Worm (Caenorhabditis elegans) whole organism, L1 larva: ENCODE data around the gene ins-20.

ENCODE experiments used
- C16A3.4 ChIP-seq: fragments of 150-350 bp; optimal IDR thresholded peaks from 2 replicates; lab custom pipeline; 2014; ENCODE audit warnings: missing biosample characterization, missing genetic modification characterization
- Y116A8C.19 ChIP-seq: sonication (generic microtip); optimal IDR thresholded peaks from 2 replicates; lab custom pipeline; 2016; ENCODE audit warnings: missing compliant biosample characterization, missing genetic modification characterization, borderline replicate concordance
- alr-1 ChIP-seq: fragments of 200-800 bp; sonication (Bioruptor generic); optimal IDR thresholded peaks from 2 replicates; lab custom pipeline; 2018; ENCODE audit warnings: borderline replicate concordance, mild to moderate bottlenecking, missing genetic modification characterization, missing compliant biosample characterization
- aly-2 ChIP-seq: fragments of 150-350 bp; optimal IDR thresholded peaks from 2 replicates; lab custom pipeline; 2014; ENCODE audit warnings: missing biosample characterization, missing genetic modification characterization
- ama-1 ChIP-seq: fragments of 150-350 bp; optimal IDR thresholded peaks from 2 replicates; lab custom pipeline; 2014
- blmp-1 ChIP-seq: fragments of 150-350 bp; optimal IDR thresholded peaks from 2 replicates; lab custom pipeline; 2014; ENCODE audit warnings: missing biosample characterization, missing genetic modification characterization
- ceh-63 ChIP-seq: fragments of 200-800 bp; sonication (Bioruptor generic); optimal IDR thresholded peaks from 2 replicates; lab custom pipeline; 2018; ENCODE audit warnings: mild to moderate bottlenecking, missing genetic modification characterization, missing compliant biosample characterization
- ceh-82 ChIP-seq, 3 experiments: fragments of 150-350 bp in 1 of 3; sonication (generic microtip) in 2 of 3; optimal IDR thresholded peaks; 2 replicates each; lab custom pipeline; 2014 to 2017; ENCODE audit warnings: missing biosample characterization in 3 of 3, missing genetic modification characterization in 3 of 3
- ceh-88 ChIP-seq: fragments of 200-800 bp; sonication (Bioruptor generic); IDR thresholded peaks from 2 replicates; pipeline ENCODE4 v1.3.6; 2022; ENCODE audit warnings: missing genetic modification characterization, missing compliant biosample characterization
- ceh-90 ChIP-seq: sonication (generic microtip); optimal IDR thresholded peaks from 2 replicates; lab custom pipeline; 2016; ENCODE audit warnings: missing genetic modification characterization, missing compliant biosample characterization
- ces-1 ChIP-seq: fragments of 150-350 bp; optimal IDR thresholded peaks from 2 replicates; lab custom pipeline; 2014; ENCODE audit warnings: missing biosample characterization, missing genetic modification reagents, missing genetic modification characterization
- dpl-1 ChIP-seq, 3 experiments: fragments of 150-350 bp in 2 of 3; sonication (generic microtip) in 1 of 3; optimal IDR thresholded peaks; 2 replicates each; lab custom pipeline; 2014 to 2017; ENCODE audit warnings: missing biosample characterization in 3 of 3, missing genetic modification characterization in 3 of 3, missing genetic modification reagents in 3 of 3
- dsc-1 ChIP-seq: sonication (generic microtip); optimal IDR thresholded peaks from 2 replicates; lab custom pipeline; 2016; ENCODE audit warnings: mild to moderate bottlenecking, missing genetic modification characterization, missing compliant biosample characterization
- efl-1 ChIP-seq, 4 experiments: fragments of 150-350 bp; optimal IDR thresholded peaks in 3 of 4; peaks in 1 of 4; 1 replicate in 1 of 4; 2 replicates in 3 of 4; lab custom pipeline; 2014; ENCODE audit warnings: missing biosample characterization in 2 of 4, missing genetic modification characterization in 2 of 4, missing genetic modification reagents in 2 of 4
- efl-3 ChIP-seq: fragments of 200-800 bp; sonication (Bioruptor generic); optimal IDR thresholded peaks from 2 replicates; lab custom pipeline; 2018; ENCODE audit warnings: mild to moderate bottlenecking, missing genetic modification characterization, missing compliant biosample characterization
- elt-2 ChIP-seq: sonication (generic microtip); optimal IDR thresholded peaks from 2 replicates; lab custom pipeline; 2016; ENCODE audit warnings: missing genetic modification characterization, mild to moderate bottlenecking, inconsistent platforms, missing compliant biosample characterization, missing genetic modification reagents
- fkh-4 ChIP-seq: sonication (generic microtip); optimal IDR thresholded peaks from 2 replicates; lab custom pipeline; 2016; ENCODE audit warnings: missing compliant biosample characterization, missing genetic modification characterization, borderline replicate concordance
- fkh-8 ChIP-seq: sonication (generic microtip); optimal IDR thresholded peaks from 2 replicates; lab custom pipeline; 2016; ENCODE audit warnings: mild to moderate bottlenecking, missing genetic modification characterization, missing compliant biosample characterization
- fos-1 ChIP-seq: fragments of 150-350 bp; optimal IDR thresholded peaks from 2 replicates; lab custom pipeline; 2014; ENCODE audit warnings: missing biosample characterization, missing genetic modification characterization
- grh-1 ChIP-seq: fragments of 200-800 bp; sonication (Bioruptor generic); IDR thresholded peaks from 2 replicates; pipeline ENCODE4 v1.3.6; 2022; ENCODE audit warnings: missing genetic modification reagents, missing genetic modification characterization, missing compliant biosample characterization
- hlh-17 ChIP-seq: fragments of 200-800 bp; sonication (Bioruptor generic); optimal IDR thresholded peaks from 2 replicates; lab custom pipeline; 2018; ENCODE audit warnings: missing genetic modification characterization, mild to moderate bottlenecking, missing compliant biosample characterization, moderate library complexity, borderline replicate concordance
- hlh-4 ChIP-seq: sonication (generic microtip); optimal IDR thresholded peaks from 2 replicates; lab custom pipeline; 2016; ENCODE audit warnings: mild to moderate bottlenecking, missing genetic modification characterization, missing compliant biosample characterization
- hpl-2 ChIP-seq: fragments of 150-350 bp; optimal IDR thresholded peaks from 2 replicates; lab custom pipeline; 2014; ENCODE audit warnings: missing biosample characterization, missing genetic modification reagents, missing genetic modification characterization
- irx-1 ChIP-seq: sonication (generic microtip); optimal IDR thresholded peaks from 2 replicates; lab custom pipeline; 2016; ENCODE audit warnings: missing genetic modification characterization, missing compliant biosample characterization
- isw-1 ChIP-seq: fragments of 200-800 bp; sonication (Bioruptor generic); IDR thresholded peaks from 2 replicates; pipeline ENCODE4 v1.3.6; 2022; ENCODE audit warnings: missing genetic modification characterization, missing compliant biosample characterization
- lin-13 ChIP-seq: fragments of 150-350 bp; optimal IDR thresholded peaks from 2 replicates; lab custom pipeline; 2014; ENCODE audit warnings: missing biosample characterization, missing genetic modification reagents, missing genetic modification characterization
- lin-39 ChIP-seq: fragments of 150-350 bp; optimal IDR thresholded peaks from 2 replicates; lab custom pipeline; 2014; ENCODE audit warnings: missing biosample characterization, missing genetic modification reagents, missing genetic modification characterization
- lir-3 ChIP-seq: sonication (generic microtip); optimal IDR thresholded peaks from 2 replicates; lab custom pipeline; 2016; ENCODE audit warnings: mild to moderate bottlenecking, missing genetic modification characterization, moderate library complexity, missing compliant biosample characterization; ENCODE audit not compliant: poor library complexity
- mdl-1 ChIP-seq, 2 experiments: fragments of 150-350 bp; optimal IDR thresholded peaks; 2 replicates each; lab custom pipeline; 2014 to 2017; ENCODE audit warnings: missing biosample characterization in 2 of 2, missing genetic modification characterization in 2 of 2, inconsistent platforms in 1 of 2
- mef-2 ChIP-seq: fragments of 150-350 bp; optimal IDR thresholded peaks from 2 replicates; lab custom pipeline; 2014; ENCODE audit warnings: missing biosample characterization, missing genetic modification characterization
- mep-1 ChIP-seq: fragments of 150-350 bp; optimal IDR thresholded peaks from 2 replicates; lab custom pipeline; 2014; ENCODE audit warnings: missing biosample characterization, missing genetic modification characterization
- nhr-11 ChIP-seq: fragments of 150-350 bp; optimal IDR thresholded peaks from 2 replicates; lab custom pipeline; 2014; ENCODE audit warnings: missing biosample characterization, missing genetic modification characterization
- nhr-20 ChIP-seq: sonication (generic microtip); optimal IDR thresholded peaks from 2 replicates; lab custom pipeline; 2016; ENCODE audit warnings: mild to moderate bottlenecking, missing genetic modification characterization, missing compliant biosample characterization
- nhr-71 ChIP-seq: sonication (generic microtip); optimal IDR thresholded peaks from 2 replicates; lab custom pipeline; 2016; ENCODE audit warnings: mild to moderate bottlenecking, missing genetic modification characterization, moderate library complexity, missing compliant biosample characterization
- nhr-84 ChIP-seq: sonication (generic microtip); optimal IDR thresholded peaks from 2 replicates; lab custom pipeline; 2017; ENCODE audit warnings: missing biosample characterization, missing genetic modification characterization
- pax-3 ChIP-seq: fragments of 200-800 bp; sonication (Bioruptor generic); optimal IDR thresholded peaks from 2 replicates; lab custom pipeline; 2018; ENCODE audit warnings: mild to moderate bottlenecking, missing genetic modification characterization, moderate library complexity, missing compliant biosample characterization
- rnt-1 ChIP-seq: sonication (generic microtip); optimal IDR thresholded peaks from 2 replicates; lab custom pipeline; 2016; ENCODE audit warnings: mild to moderate bottlenecking, missing genetic modification characterization, moderate library complexity, missing compliant biosample characterization
- snpc-4 ChIP-seq: fragments of 150-350 bp; optimal IDR thresholded peaks from 2 replicates; lab custom pipeline; 2014; ENCODE audit warnings: missing biosample characterization, missing genetic modification characterization
- sup-37 ChIP-seq: fragments of 200-800 bp; sonication (Bioruptor generic); optimal IDR thresholded peaks from 2 replicates; lab custom pipeline; 2018; ENCODE audit warnings: mild to moderate bottlenecking, missing genetic modification characterization, missing compliant biosample characterization
- unc-130 ChIP-seq: fragments of 150-350 bp; optimal IDR thresholded peaks from 2 replicates; lab custom pipeline; 2017; ENCODE audit warnings: missing biosample characterization, missing genetic modification characterization, inconsistent platforms
- unc-30 ChIP-seq: sonication (generic microtip); optimal IDR thresholded peaks from 2 replicates; lab custom pipeline; 2017; ENCODE audit warnings: missing biosample characterization, missing genetic modification characterization
- unc-62 ChIP-seq: fragments of 150-350 bp; optimal IDR thresholded peaks from 2 replicates; lab custom pipeline; 2014; ENCODE audit warnings: missing biosample characterization, missing genetic modification reagents, missing genetic modification characterization
- unc-98 ChIP-seq: fragments of 200-800 bp; sonication (Bioruptor generic); IDR thresholded peaks from 2 replicates; pipeline ENCODE4 v1.3.6; 2022; ENCODE audit warnings: missing genetic modification characterization, missing compliant biosample characterization
- vab-15 ChIP-seq: sonication (generic microtip); optimal IDR thresholded peaks from 2 replicates; lab custom pipeline; 2017; ENCODE audit warnings: missing genotype, mild to moderate bottlenecking, missing genetic modification characterization, missing compliant biosample characterization
- xbp-1 ChIP-seq: sonication (generic microtip); optimal IDR thresholded peaks from 2 replicates; lab custom pipeline; 2016; ENCODE audit warnings: missing genetic modification characterization, missing compliant biosample characterization
- zag-1 ChIP-seq: fragments of 150-350 bp; optimal IDR thresholded peaks from 2 replicates; lab custom pipeline; 2014; ENCODE audit warnings: missing biosample characterization, missing genetic modification characterization

The ins-20 gene

DNA sequence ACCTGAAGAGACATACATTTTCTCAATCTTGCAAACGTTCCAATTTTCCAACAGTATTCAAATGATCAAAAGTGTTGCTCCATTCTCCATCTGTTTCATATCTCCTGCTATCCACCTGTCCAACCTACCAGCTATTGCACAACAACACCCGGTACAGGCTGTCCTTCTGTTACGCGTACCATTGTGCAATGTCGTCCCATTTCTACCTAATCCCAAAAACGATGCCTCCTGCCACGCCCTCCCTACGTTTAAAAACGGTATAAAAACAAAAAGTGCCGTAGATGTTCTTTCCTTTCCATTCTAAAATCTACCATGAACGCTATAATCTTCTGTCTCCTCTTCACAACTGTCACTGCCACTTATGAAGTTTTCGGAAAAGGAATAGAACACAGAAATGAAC is 22.4 kb upstream of the ins-20 start, which contains the start of gene ins-2:
TSS of gene ins-2 (plus strand) at position 301 of the 400 bp plus-strand sequence.
- TF ChIP-seq lin-13 (GFP tag; lab: Kevin White, UChicago) (no peak), nhr-20 (tag; lab: Kevin White, UChicago) (no peak), sup-37 (GFP tag; lab: Kevin White, UChicago) (no peak), unc-130 (tag; lab: Kevin White, UChicago) (no peak), ceh-63 (no peak), ama-1 (no peak), dpl-1 (GFP tag; optimal IDR thresholded peaks at IDR 0.05; lab: Kevin White, UChicago) (no peak), mef-2 (tag; lab: Kevin White, UChicago) (no peak), ceh-88 (GFP tag; lab: Robert Waterston, UW) (no peak), blmp-1 (tag; lab: Kevin White, UChicago) (no peak), fkh-4 (tag; lab: Kevin White, UChicago) (no peak), ces-1 (GFP tag; lab: Kevin White, UChicago) (no peak), mdl-1 (tag; optimal IDR thresholded peaks at IDR 0.05; lab: Kevin White, UChicago) (no peak), ceh-90 (tag; lab: Kevin White, UChicago) (no peak), elt-2 (tag; lab: Kevin White, UChicago) (no peak), grh-1 (no peak)

DNA sequence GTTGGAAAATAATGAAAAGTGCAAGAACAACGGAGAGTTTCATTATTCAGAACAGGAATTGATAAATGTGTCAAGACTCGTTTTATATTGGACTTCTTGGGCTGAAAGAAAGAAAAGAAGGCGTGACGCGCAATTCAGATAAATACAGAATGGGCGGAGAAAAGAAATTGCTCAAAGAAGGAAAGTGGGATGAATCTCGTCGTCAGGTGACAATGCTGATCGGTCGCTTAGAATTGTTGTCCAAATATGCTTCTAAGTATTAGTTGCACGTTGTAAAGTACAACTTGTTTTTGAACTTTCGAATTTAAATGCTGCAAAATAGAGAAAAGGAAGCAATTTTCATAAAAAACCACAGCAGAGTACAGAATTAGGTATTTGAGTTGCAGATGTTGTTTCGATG is 20.0 kb upstream of the ins-20 start, which contains the start of gene ins-3:
TSS of gene ins-3 (minus strand) at position 101 of the 400 bp plus-strand sequence.
- TF ChIP-seq snpc-4: no peak
- TF ChIP-seq lin-39 (tag; lab: Kevin White, UChicago): no peak
- TF ChIP-seq hpl-2 (GFP tag; lab: Kevin White, UChicago): no peak
- TF ChIP-seq hlh-17 (GFP tag; lab: Kevin White, UChicago): no peak
- peak; percentile 14 for TF ChIP-seq pax-3 (tag; lab: Kevin White, UChicago)
- no peak for TF ChIP-seq unc-130 (tag; lab: Kevin White, UChicago)
- TF ChIP-seq ama-1: no peak
- no peak for TF ChIP-seq Y116A8C.19 (tag; lab: Kevin White, UChicago)
- no peak for TF ChIP-seq nhr-84 (tag; lab: Kevin White, UChicago)
- TF ChIP-seq efl-3 (GFP tag; lab: Kevin White, UChicago): no peak
- peak; percentile 65 for TF ChIP-seq fkh-8 (tag; lab: Kevin White, UChicago)
- TF ChIP-seq dsc-1 (tag; lab: Kevin White, UChicago): no peak
- TF ChIP-seq nhr-71 (tag; lab: Kevin White, UChicago): peak; percentile 38
- TF ChIP-seq unc-30 (tag; lab: Kevin White, UChicago): no peak
- TF ChIP-seq ces-1 (GFP tag; lab: Kevin White, UChicago): no peak
- TF ChIP-seq lir-3 (tag; lab: Kevin White, UChicago): no peak
- TF ChIP-seq dpl-1 (GFP tag; optimal IDR thresholded peaks at IDR 0.05; lab: Kevin White, UChicago): no peak
- TF ChIP-seq mdl-1 (tag; optimal IDR thresholded peaks at IDR 0.05; lab: Kevin White, UChicago): no peak
- no peak for TF ChIP-seq isw-1 (GFP tag; lab: Robert Waterston, UW)
- TF ChIP-seq mep-1: no peak
- no peak for TF ChIP-seq hlh-4 (tag; lab: Kevin White, UChicago)

DNA sequence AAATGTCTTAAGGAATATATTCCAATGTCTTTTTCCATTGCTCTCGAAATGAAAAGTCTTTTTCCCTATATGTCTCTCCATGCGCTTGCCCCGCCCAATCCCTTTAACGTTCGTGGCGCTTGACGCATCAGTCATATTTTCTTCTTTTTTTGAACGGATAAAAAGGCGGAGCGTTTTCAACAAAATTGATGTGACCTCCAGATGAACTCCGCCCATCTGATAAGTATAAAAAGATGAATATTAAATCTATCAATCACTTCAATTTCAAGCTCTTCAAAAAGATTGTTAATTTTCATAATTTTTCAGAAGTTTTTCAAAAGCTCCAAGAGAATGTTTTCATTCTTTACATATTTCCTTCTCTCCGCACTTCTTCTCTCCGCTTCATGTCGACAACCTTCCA is 14.6 kb upstream of the ins-20 start, which contains the start of gene ins-4:
TSS of gene ins-4 (plus strand) at position 301 of the 400 bp plus-strand sequence.
- no peak for TF ChIP-seq aly-2
- no peak for TF ChIP-seq hlh-4 (tag; lab: Kevin White, UChicago)
- no peak for TF ChIP-seq unc-62 (GFP tag; lab: Kevin White, UChicago)
- no peak for TF ChIP-seq rnt-1 (tag; lab: Kevin White, UChicago)
- no peak for TF ChIP-seq C16A3.4 (tag; lab: Kevin White, UChicago)
- TF ChIP-seq vab-15 (tag; lab: Kevin White, UChicago): no peak
- no peak for TF ChIP-seq zag-1 (tag; lab: Kevin White, UChicago)
- TF ChIP-seq ama-1: no peak
- TF ChIP-seq isw-1 (GFP tag; lab: Robert Waterston, UW): no peak
- no peak for TF ChIP-seq pax-3 (tag; lab: Kevin White, UChicago)
- no peak for TF ChIP-seq efl-1 (optimal IDR thresholded peaks at IDR 0.05; lab: Kevin White, UChicago)
- no peak for TF ChIP-seq efl-1 (GFP tag; optimal IDR thresholded peaks at IDR 0.05 in 1 of 2; lab: Kevin White, UChicago)
- no peak for TF ChIP-seq fos-1 (tag; lab: Kevin White, UChicago)
- no peak for TF ChIP-seq unc-98
- TF ChIP-seq nhr-11: no peak
- TF ChIP-seq ceh-82 (tag; optimal IDR thresholded peaks at IDR 0.05; lab: Kevin White, UChicago): no peak
- no peak for TF ChIP-seq snpc-4
- TF ChIP-seq irx-1 (tag; lab: Kevin White, UChicago): no peak
- no peak for TF ChIP-seq alr-1 (tag; lab: Kevin White, UChicago)
- no peak for TF ChIP-seq xbp-1 (tag; lab: Kevin White, UChicago)
- no peak for TF ChIP-seq blmp-1 (tag; lab: Kevin White, UChicago)
